Fruit fly (Drosophila melanogaster) whole organism, embryonic: ENCODE results near the gene Rab7.

Experiments
- Atf-2 ChIP-seq: fragments of 200-800 bp; sonication (Bioruptor generic); optimal IDR thresholded peaks from 2 replicates; lab custom pipeline; 2016; ENCODE audit warnings: missing biosample characterization, missing genetic modification characterization
- Bdp1 ChIP-seq: fragments of 200-800 bp; sonication (Bioruptor generic); optimal IDR thresholded peaks from 3 replicates; lab custom pipeline; 2016; ENCODE audit warnings: missing biosample characterization, missing genetic modification characterization
- CG11560 ChIP-seq: fragments of 200-800 bp; sonication (Bioruptor generic); IDR thresholded peaks from 3 replicates; pipeline ENCODE4 v1.3.6; 2022; ENCODE audit warnings: missing biosample characterization, missing genetic modification characterization
- CG12299 ChIP-seq: fragments of 200-800 bp; sonication (Bioruptor generic); optimal IDR thresholded peaks from 2 replicates; lab custom pipeline; 2018; ENCODE audit warnings: missing biosample characterization, mild to moderate bottlenecking, missing genetic modification characterization
- CG12744 ChIP-seq: fragments of 200-800 bp; sonication (Bioruptor generic); optimal IDR thresholded peaks from 2 replicates; lab custom pipeline; 2016; ENCODE audit warnings: missing biosample characterization, missing genetic modification characterization
- CG12769 ChIP-seq: fragments of 200-800 bp; sonication (Bioruptor generic); optimal IDR thresholded peaks from 2 replicates; lab custom pipeline; 2019; ENCODE audit warnings: missing biosample characterization, mild to moderate bottlenecking, missing genetic modification characterization, moderate library complexity
- CG14965 ChIP-seq: fragments of 200-800 bp; sonication (Bioruptor generic); optimal IDR thresholded peaks from 2 replicates; lab custom pipeline; 2016; ENCODE audit warnings: missing biosample characterization, missing genetic modification characterization, borderline replicate concordance
- CG17328 ChIP-seq: fragments of 200-800 bp; sonication (Bioruptor generic); IDR thresholded peaks from 2 replicates; pipeline ENCODE4 v1.3.6; 2022; ENCODE audit warnings: missing biosample characterization, missing genetic modification characterization
- CG17568 ChIP-seq: fragments of 200-800 bp; sonication (Bioruptor generic); optimal IDR thresholded peaks from 2 replicates; lab custom pipeline; 2018; ENCODE audit warnings: missing biosample characterization, mild to moderate bottlenecking, missing genetic modification characterization, moderate library complexity
- CG2120 ChIP-seq: fragments of 200-800 bp; sonication (Bioruptor generic); optimal IDR thresholded peaks from 3 replicates; lab custom pipeline; 2016; ENCODE audit warnings: missing biosample characterization, missing genetic modification characterization
- CG2875 ChIP-seq: fragments of 200-800 bp; sonication (Bioruptor generic); optimal IDR thresholded peaks from 2 replicates; lab custom pipeline; 2017; ENCODE audit warnings: missing biosample characterization, mild to moderate bottlenecking, missing genetic modification characterization, missing genetic modification reagents
- CG31365 ChIP-seq: fragments of 200-800 bp; sonication (Bioruptor generic); optimal IDR thresholded peaks from 2 replicates; lab custom pipeline; 2018; ENCODE audit warnings: missing biosample characterization, mild to moderate bottlenecking, missing genetic modification characterization
- CG3726 ChIP-seq: fragments of 200-800 bp; sonication (Bioruptor generic); IDR thresholded peaks from 3 replicates; pipeline ENCODE4, ENCODE4 v1.3.6; 2022; ENCODE audit warnings: missing biosample characterization, missing genetic modification characterization
- CG3838 ChIP-seq: fragments of 200-800 bp; sonication (Bioruptor generic); optimal IDR thresholded peaks from 3 replicates; lab custom pipeline; 2016; ENCODE audit warnings: missing biosample characterization, missing genetic modification characterization
- CG4360 ChIP-seq: fragments of 200-800 bp; sonication (Bioruptor generic); IDR thresholded peaks from 2 replicates; pipeline ENCODE4 v1.3.6; 2022; ENCODE audit warnings: missing biosample characterization, missing genetic modification characterization
- CG6654 ChIP-seq: fragments of 200-800 bp; sonication (Bioruptor generic); optimal IDR thresholded peaks from 2 replicates; lab custom pipeline; 2017; ENCODE audit warnings: missing biosample characterization, mild to moderate bottlenecking, missing genetic modification characterization
- CG7372 ChIP-seq: fragments of 200-800 bp; sonication (Bioruptor generic); IDR thresholded peaks from 2 replicates; pipeline ENCODE4 v1.3.6; 2022; ENCODE audit warnings: missing biosample characterization, missing genetic modification characterization
- CG7839 ChIP-seq: fragments of 200-800 bp; sonication (Bioruptor generic); optimal IDR thresholded peaks from 3 replicates; lab custom pipeline; 2018; ENCODE audit warnings: missing biosample characterization, mild to moderate bottlenecking, missing genetic modification characterization, moderate library complexity
- D19B ChIP-seq: fragments of 200-800 bp; sonication (Bioruptor generic); optimal IDR thresholded peaks from 2 replicates; lab custom pipeline; 2017; ENCODE audit warnings: missing biosample characterization, mild to moderate bottlenecking, missing genetic modification characterization
- ERR ChIP-seq: fragments of 200-800 bp; sonication (Bioruptor generic); optimal IDR thresholded peaks from 2 replicates; lab custom pipeline; 2016; ENCODE audit warnings: missing biosample characterization, missing genetic modification characterization
- Fer1 ChIP-seq: fragments of 200-800 bp; sonication (Bioruptor generic); optimal IDR thresholded peaks from 2 replicates; lab custom pipeline; 2017; ENCODE audit warnings: missing biosample characterization, mild to moderate bottlenecking, missing genetic modification characterization
- HLH3B ChIP-seq: fragments of 200-800 bp; sonication (Bioruptor generic); IDR thresholded peaks from 2 replicates; pipeline ENCODE4 v1.3.6; 2022; ENCODE audit warnings: missing biosample characterization, missing genetic modification characterization
- HLHmδ ChIP-seq: fragments of 200-800 bp; sonication (Bioruptor generic); optimal IDR thresholded peaks from 2 replicates; lab custom pipeline; 2018; ENCODE audit warnings: missing biosample characterization, mild to moderate bottlenecking, missing genetic modification characterization, moderate library complexity
- HmgD ChIP-seq: fragments of 200-800 bp; sonication (Bioruptor generic); optimal IDR thresholded peaks from 3 replicates; lab custom pipeline; 2016; ENCODE audit warnings: missing biosample characterization, missing genetic modification characterization
- Hr78 ChIP-seq, 2 experiments: fragments of 200-800 bp in 1 of 2; fragments of >200 bp in 1 of 2; sonication (Bioruptor generic) in 1 of 2; optimal IDR thresholded peaks; 2 replicates each; lab custom pipeline; 2017 to 2019; ENCODE audit warnings: missing biosample characterization in 2 of 2, missing genetic modification characterization in 2 of 2, mild to moderate bottlenecking in 1 of 2, moderate library complexity in 1 of 2
- Hsf ChIP-seq: fragments of 200-800 bp; sonication (Bioruptor generic); optimal IDR thresholded peaks from 3 replicates; lab custom pipeline; 2016; ENCODE audit warnings: missing biosample characterization, missing genetic modification characterization
- Mrtf ChIP-seq: fragments of 200-800 bp; sonication (Bioruptor generic); IDR thresholded peaks from 3 replicates; pipeline ENCODE4 v1.3.6; 2022; ENCODE audit warnings: missing biosample characterization, missing genetic modification characterization
- Oli ChIP-seq: fragments of 200-800 bp; sonication (Bioruptor generic); optimal IDR thresholded peaks from 2 replicates; lab custom pipeline; 2018; ENCODE audit warnings: missing biosample characterization, mild to moderate bottlenecking, missing genetic modification characterization, moderate library complexity
- Pdp1 ChIP-seq, 2 experiments: fragments of 200-800 bp; sonication (Bioruptor generic); optimal IDR thresholded peaks; 3 replicates each; lab custom pipeline; 2016; ENCODE audit warnings: missing biosample characterization in 2 of 2, missing genetic modification characterization in 2 of 2, mild to moderate bottlenecking in 1 of 2, moderate library complexity in 1 of 2
- Sry-δ ChIP-seq: fragments of 200-800 bp; sonication (Bioruptor generic); optimal IDR thresholded peaks from 2 replicates; lab custom pipeline; 2016; ENCODE audit warnings: missing biosample characterization, missing genetic modification characterization
- ash1 ChIP-seq: fragments of 200-800 bp; sonication (Bioruptor generic); optimal IDR thresholded peaks from 2 replicates; lab custom pipeline; 2018; ENCODE audit warnings: missing biosample characterization, mild to moderate bottlenecking, missing genetic modification characterization
- bbx ChIP-seq: fragments of 200-800 bp; sonication (Bioruptor generic); IDR thresholded peaks from 2 replicates; pipeline ENCODE4 v1.3.6; 2022; ENCODE audit warnings: missing biosample characterization, missing genetic modification characterization; ENCODE audit not compliant: partially characterized antibody
- bowl ChIP-seq: fragments of 200-800 bp; sonication (Bioruptor generic); IDR thresholded peaks from 2 replicates; pipeline ENCODE4 v1.3.6; 2022; ENCODE audit warnings: missing biosample characterization, missing genetic modification characterization
- btn ChIP-seq: fragments of 200-800 bp; sonication (Bioruptor generic); optimal IDR thresholded peaks from 2 replicates; lab custom pipeline; 2016; ENCODE audit warnings: missing biosample characterization, missing genetic modification characterization
- dm ChIP-seq: fragments of 200-800 bp; sonication (Bioruptor generic); optimal IDR thresholded peaks from 3 replicates; lab custom pipeline; 2016; ENCODE audit warnings: missing biosample characterization, missing genetic modification characterization
- dpn ChIP-seq, 2 experiments: fragments of 200-800 bp; sonication (Bioruptor generic); optimal IDR thresholded peaks; 3 replicates each; lab custom pipeline; 2016; ENCODE audit warnings: missing biosample characterization in 2 of 2, missing genetic modification characterization in 2 of 2
- exex ChIP-seq: fragments of 200-800 bp; sonication (Bioruptor generic); optimal IDR thresholded peaks from 4 replicates; lab custom pipeline; 2018; ENCODE audit warnings: missing biosample characterization, mild to moderate bottlenecking, missing genetic modification characterization, moderate library complexity
- fu2 ChIP-seq: fragments of 200-800 bp; sonication (Bioruptor generic); optimal IDR thresholded peaks from 2 replicates; lab custom pipeline; 2016; ENCODE audit warnings: missing biosample characterization, missing genetic modification characterization
- gce ChIP-seq: fragments of 200-800 bp; sonication (Bioruptor generic); IDR thresholded peaks from 3 replicates; pipeline ENCODE4 v1.3.6; 2022; ENCODE audit warnings: missing biosample characterization, missing genetic modification characterization
- gsb ChIP-seq: fragments of 200-800 bp; sonication (Bioruptor generic); IDR thresholded peaks from 2 replicates; pipeline ENCODE4 v1.3.6; 2022; ENCODE audit warnings: missing biosample characterization, missing genetic modification characterization
- hb ChIP-seq: fragments of 200-800 bp; sonication (Bioruptor generic); IDR thresholded peaks from 3 replicates; pipeline ENCODE4 v1.3.6; 2022; ENCODE audit warnings: missing biosample characterization, missing genetic modification characterization; ENCODE audit not compliant: partially characterized antibody
- her ChIP-seq: fragments of 200-800 bp; sonication (Bioruptor generic); optimal IDR thresholded peaks from 2 replicates; lab custom pipeline; 2016; ENCODE audit warnings: missing biosample characterization, missing genetic modification characterization
- nerfin-2 ChIP-seq: fragments of 200-800 bp; sonication (Bioruptor generic); IDR thresholded peaks from 2 replicates; pipeline ENCODE4 v1.3.6; 2022; ENCODE audit warnings: missing biosample characterization, missing genetic modification characterization; ENCODE audit not compliant: partially characterized antibody
- nmo ChIP-seq: fragments of 200-800 bp; sonication (Bioruptor generic); optimal IDR thresholded peaks from 2 replicates; lab custom pipeline; 2018; ENCODE audit warnings: missing biosample characterization, mild to moderate bottlenecking, missing genetic modification characterization, moderate library complexity
- pum ChIP-seq: fragments of 200-800 bp; sonication (Bioruptor generic); optimal IDR thresholded peaks from 2 replicates; lab custom pipeline; 2016; ENCODE audit warnings: missing biosample characterization, missing genetic modification characterization
- sna ChIP-seq: fragments of 200-800 bp; sonication (Bioruptor generic); IDR thresholded peaks from 2 replicates; pipeline ENCODE4 v1.3.6; 2022; ENCODE audit warnings: missing biosample characterization, missing genetic modification characterization; ENCODE audit not compliant: partially characterized antibody
- vfl ChIP-seq: fragments of 200-800 bp; sonication (Bioruptor generic); optimal IDR thresholded peaks from 2 replicates; lab custom pipeline; 2016; ENCODE audit warnings: missing biosample characterization, missing genetic modification characterization
- zen ChIP-seq: fragments of 200-800 bp; sonication (Bioruptor generic); optimal IDR thresholded peaks from 3 replicates; lab custom pipeline; 2018; ENCODE audit warnings: missing biosample characterization, mild to moderate bottlenecking, missing genetic modification characterization, moderate library complexity
- zfh1 ChIP-seq: fragments of 200-800 bp; sonication (Bioruptor generic); IDR thresholded peaks from 3 replicates; pipeline ENCODE4 v1.3.6; 2022; ENCODE audit warnings: missing biosample characterization, missing genetic modification characterization

Gene Rab7

DNA sequence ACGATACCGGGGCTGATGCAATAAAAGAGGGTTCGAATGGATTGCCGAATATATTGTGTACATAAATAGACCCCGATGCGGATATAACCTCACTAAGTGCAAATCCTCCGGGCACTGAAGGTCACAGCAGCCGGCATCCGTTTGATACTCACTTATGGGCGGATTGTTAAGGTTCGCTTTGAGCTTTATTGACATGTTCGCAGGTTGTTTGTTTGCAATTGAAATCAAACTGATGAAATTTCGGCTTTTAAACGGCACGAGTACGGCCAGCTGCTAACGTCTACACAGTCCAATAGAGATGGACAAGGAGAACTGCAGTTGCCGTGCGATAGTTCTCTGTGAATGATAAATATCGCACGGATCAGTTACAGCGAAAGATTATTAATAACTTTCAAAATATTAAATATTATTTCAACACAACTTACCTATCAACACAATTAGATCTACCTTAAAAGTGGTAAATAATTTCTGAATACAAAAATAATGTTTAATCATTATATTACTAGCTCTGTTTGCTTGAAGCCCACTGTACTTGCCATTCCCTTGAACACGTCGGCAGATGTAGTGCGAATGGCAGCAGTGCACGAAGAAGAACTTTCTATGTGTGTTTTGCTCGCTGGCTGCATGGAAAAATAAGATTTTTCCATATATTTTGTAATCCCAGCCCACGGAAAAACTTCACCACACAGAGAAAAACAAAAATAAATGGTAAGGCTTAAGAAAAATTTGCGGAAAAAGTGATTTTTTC, 34.5 kb upstream of the Rab7 start, which contains the start of the genes GluProRS and AP-1sigma (continued):
- TF ChIP-seq hb (GFP tag; lab: Robert Waterston, UW) (peak; percentile 90), zen (tag; lab: Kevin White, UChicago) (peak; percentile 87), btn (GFP tag; lab: Kevin White, UChicago) (peak; percentile 42), Pdp1 (GFP tag; optimal IDR thresholded peaks at IDR 0.05; lab: Kevin White, UChicago) (peak; percentile 77 to 92), zfh1 (GFP tag; lab: Robert Waterston, UW) (peak; percentile 97), Hr78 (GFP tag; optimal IDR thresholded peaks at IDR 0.05; lab: Kevin White, UChicago) (peak in 1 of 2 experiments; percentile 39), CG3726 (peak; percentile 92), Bdp1 (GFP tag; lab: Kevin White, UChicago) (peak; percentile 72), ash1 (peak; percentile 59), HLH3B (GFP tag; lab: Robert Waterston, UW) (peak; percentile 97), HLHmδ (no peak), CG7839 (tag; lab: Kevin White, UChicago) (peak; percentile 89), Sry-δ (peak; percentile 91), CG2120 (peak; percentile 94), dm (peak; percentile 79), CG4360 (GFP tag; lab: Robert Waterston, UW) (peak; percentile 78), nmo (GFP tag; lab: Kevin White, UChicago) (peak; percentile 93), CG11560 (tag; lab: Robert Waterston, UW) (peak; percentile 87), bowl (GFP tag; lab: Robert Waterston, UW) (peak; percentile 67), CG17328 (GFP tag; lab: Robert Waterston, UW) (peak; percentile 95), bbx (GFP tag; lab: Robert Waterston, UW) (peak; percentile 85), Oli (tag; lab: Kevin White, UChicago) (peak; percentile 83), CG6654 (GFP tag; lab: Kevin White, UChicago) (peak; percentile 42), dpn (GFP tag; optimal IDR thresholded peaks at IDR 0.05; lab: Kevin White, UChicago) (peak; percentile 89 to 94), Mrtf (GFP tag; lab: Robert Waterston, UW) (peak; percentile 95), vfl (GFP tag; lab: Kevin White, UChicago) (peak; percentile 89), CG12299 (peak; percentile 69), gce (GFP tag; lab: Robert Waterston, UW) (peak; percentile 87), nerfin-2 (GFP tag; lab: Robert Waterston, UW) (peak; percentile 88), exex (tag; lab: Kevin White, UChicago) (peak; percentile 58), CG17568 (GFP tag; lab: Kevin White, UChicago) (no peak), Hsf (GFP tag; lab: Kevin White, UChicago) (peak; percentile 93), Fer1 (GFP tag; lab: Kevin White, UChicago) (peak; percentile 83), her (GFP tag; lab: Kevin White, UChicago) (peak; percentile 46), D19B (GFP tag; lab: Kevin White, UChicago) (peak; percentile 67), fu2 (peak; percentile 57), CG3838 (GFP tag; lab: Kevin White, UChicago) (peak; percentile 77), CG2875 (GFP tag; lab: Kevin White, UChicago) (peak; percentile 60), gsb (GFP tag; lab: Robert Waterston, UW) (peak; percentile 90), CG7372 (GFP tag; lab: Robert Waterston, UW) (peak; percentile 94), ERR (GFP tag; lab: Kevin White, UChicago) (peak; percentile 66), CG12769 (tag; lab: Kevin White, UChicago) (peak; percentile 91), CG31365 (tag; lab: Kevin White, UChicago) (peak; percentile 32), sna (GFP tag; lab: Robert Waterston, UW) (peak; percentile 94), HmgD (GFP tag; lab: Kevin White, UChicago) (peak; percentile 85), pum (peak; percentile 88), CG12744 (GFP tag; lab: Kevin White, UChicago) (peak; percentile 62), CG14965 (GFP tag; lab: Kevin White, UChicago) (peak; percentile 0), Atf-2 (GFP tag; lab: Kevin White, UChicago) (peak; percentile 74)
